Worm (Caenorhabditis elegans) whole organism, young adult: ENCODE measurements around the gene C24H12.4.
A peak's percentile ranks its signal among the peaks of the same experiment; 100 is the strongest.

Experiments
- lsl-1 ChIP-seq: fragments of 200-800 bp; sonication (Bioruptor generic); optimal IDR thresholded peaks from 2 replicates; lab custom pipeline; 2018; ENCODE audit warnings: mild to moderate bottlenecking, missing genetic modification characterization, moderate library complexity, missing compliant biosample characterization
- rpc-1 ChIP-seq, 2 experiments: fragments of 150-350 bp in 1 of 2; sonication (generic microtip) in 1 of 2; optimal IDR thresholded peaks; 2 replicates each; lab custom pipeline; 2014 to 2018; ENCODE audit warnings: missing biosample characterization in 1 of 2, missing genetic modification characterization in 1 of 2, missing genetic modification reagents in 1 of 2, missing genotype in 1 of 2
- snpc-1.1 ChIP-seq: sonication (generic microtip); optimal IDR thresholded peaks from 2 replicates; lab custom pipeline; 2017; ENCODE audit warnings: missing genetic modification characterization, mild to moderate bottlenecking, missing compliant biosample characterization, antibody characterized with exemption, moderate library complexity, missing genotype, missing genetic modification reagents; ENCODE audit not compliant: insufficient read depth

C24H12.4 gene

ce11 chrII:460835-461234, 49.8 kb downstream of the C24H12.4 start, which contains the start of gene W10D9.3:
Gene W10D9.3, minus strand, starts transcription at chrII:460935.
- no peak for TF ChIP-seq snpc-1.1

DNA sequence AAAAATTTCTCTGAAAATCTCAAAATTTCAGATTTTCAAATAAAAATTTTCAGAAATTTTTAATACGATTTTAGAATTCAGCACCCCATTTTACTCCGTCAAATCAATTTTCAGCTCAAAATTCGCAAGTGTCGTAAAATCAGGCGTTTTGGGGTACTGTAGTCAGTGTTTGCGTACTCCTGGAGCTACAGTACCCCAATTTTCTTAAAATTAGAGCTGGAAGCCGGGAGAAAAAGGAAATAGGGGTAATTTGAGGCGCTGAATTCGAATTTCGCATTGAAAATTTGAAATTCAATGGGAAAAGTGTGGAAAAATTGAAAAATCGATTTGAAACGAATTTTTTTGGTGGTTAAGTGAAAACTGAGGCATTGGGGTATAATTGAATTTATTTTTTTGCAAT, 50.3 kb downstream of the C24H12.4 start:
- TF ChIP-seq rpc-1 (optimal IDR thresholded peaks at IDR 0.05; lab: Kevin White, UChicago) (no peak), rpc-1 (tag; optimal IDR thresholded peaks at IDR 0.05; lab: Kevin White, UChicago) (no peak), lsl-1 (GFP tag; lab: Kevin White, UChicago) (peak; percentile 24)
